Worm (Caenorhabditis elegans): ENCODE measurements around the gene unc-115.
A peak's percentile ranks its signal among the peaks of the same experiment; 100 is the strongest.

unc-115 gene

ce11 chrX:10146592-10146991 lies at the start of gene unc-115:
unc-115 (plus strand) TSS chrX:10146892.
- TF ChIP-seq sdz-12 (GFP tag; optimal IDR thresholded peaks at IDR 0.05), result no peak
- no peak for TF ChIP-seq ztf-11 (tag; optimal IDR thresholded peaks at IDR 0.05)
- 0 out of 2 replicates have a peak, but pooled peaks have one; percentile 9 for TF ChIP-seq zfp-3 (GFP tag; conservative IDR thresholded peaks at IDR 0.05)
- TF ChIP-seq mxl-3 (GFP tag; optimal IDR thresholded peaks at IDR 0.05), result peak; percentile 85
- TF ChIP-seq T20F7.1 (GFP tag; optimal IDR thresholded peaks at IDR 0.05), result no peak
- TF ChIP-seq nhr-6 (tag; optimal IDR thresholded peaks at IDR 0.05), result peak; percentile 63
- TF ChIP-seq set-16 (GFP tag; IDR thresholded peaks at IDR 0.05), result peak; percentile 96
- peak; percentile 86 for TF ChIP-seq F37D6.2 (tag; optimal IDR thresholded peaks at IDR 0.05)
- peak; percentile 64 to 75 for TF ChIP-seq mdl-1 (tag; optimal IDR thresholded peaks at IDR 0.05)
- no peak for TF ChIP-seq nhr-111 (GFP tag; optimal IDR thresholded peaks at IDR 0.05)
- TF ChIP-seq lin-13 (GFP tag; optimal IDR thresholded peaks at IDR 0.05), result peak; percentile 72
- TF ChIP-seq hlh-11 (tag; optimal IDR thresholded peaks at IDR 0.05), result peak; percentile 92
- no peak for TF ChIP-seq unc-130 (GFP tag; optimal IDR thresholded peaks at IDR 0.05)
- peak; percentile 72 for TF ChIP-seq hlh-30 (tag; optimal IDR thresholded peaks at IDR 0.05; ENCODE audit: insufficient read depth)
- peak; percentile 47; the same call in 1 of the 2 replicates for TF ChIP-seq snpc-1.2 (GFP tag; IDR thresholded peaks at IDR 0.05)
- TF ChIP-seq hmg-1.1 (GFP tag; IDR thresholded peaks at IDR 0.05), result peak; percentile 94
- TF ChIP-seq lir-3 (tag; optimal IDR thresholded peaks at IDR 0.05), result peak; percentile 24
- TF ChIP-seq nhr-10 (tag; optimal IDR thresholded peaks at IDR 0.05), result no peak
- peak; percentile 91 for TF ChIP-seq ctbp-1 (GFP tag; IDR thresholded peaks at IDR 0.05)
- no peak for TF ChIP-seq saeg-2 (GFP tag; IDR thresholded peaks at IDR 0.05)
- peak; percentile 56 for TF ChIP-seq nhr-28 (tag; optimal IDR thresholded peaks at IDR 0.05)
- peak; percentile 30; the same call in 1 of the 2 replicates for TF ChIP-seq lin-38 (GFP tag; IDR thresholded peaks at IDR 0.05)
- peak in 1 of 2 experiments; percentile 20 for TF ChIP-seq daf-16 (GFP tag; optimal IDR thresholded peaks at IDR 0.05)
- TF ChIP-seq daf-16 (tag; optimal IDR thresholded peaks at IDR 0.05), result peak; percentile 35
- 0 out of 2 replicates have a peak, but pooled peaks have one; percentile 59 for TF ChIP-seq daf-8 (GFP tag; IDR thresholded peaks at IDR 0.05)
- TF ChIP-seq nhr-237 (tag; optimal IDR thresholded peaks at IDR 0.05), result no peak
- TF ChIP-seq daf-19 (GFP tag; conservative IDR thresholded peaks at IDR 0.05), result no peak
- no peak for TF ChIP-seq ZK546.5 (tag; optimal IDR thresholded peaks at IDR 0.05)
- peak; percentile 60 to 63 for TF ChIP-seq lsy-2 (tag; optimal IDR thresholded peaks at IDR 0.05)
- TF ChIP-seq madf-5 (GFP tag; IDR thresholded peaks at IDR 0.05), result 0 out of 4 replicates have a peak, but pooled peaks of 1 of the 2 experiments have one; percentile 43
- no peak for TF ChIP-seq egl-27 (tag; optimal IDR thresholded peaks at IDR 0.05)
- peak; percentile 73 for TF ChIP-seq dve-1 (tag; optimal IDR thresholded peaks at IDR 0.05; ENCODE audit: insufficient read depth)
- TF ChIP-seq pha-4 (GFP tag; IDR thresholded peaks at IDR 0.05), result peak; percentile 78
- no peak for TF ChIP-seq pha-4 (tag; optimal IDR thresholded peaks at IDR 0.05)
- TF ChIP-seq lin-39 (tag; optimal IDR thresholded peaks at IDR 0.05), result peak; percentile 67
- TF ChIP-seq hif-1 (tag; optimal IDR thresholded peaks at IDR 0.05), result peak in 1 of 2 experiments; percentile 69
- TF ChIP-seq duxl-1 (tag; optimal IDR thresholded peaks at IDR 0.05; ENCODE audit: poor library complexity), result no peak
- TF ChIP-seq zag-1 (tag; optimal IDR thresholded peaks at IDR 0.05), result no peak
- TF ChIP-seq zfp-2 (tag; optimal IDR thresholded peaks at IDR 0.05), result no peak
- no peak for TF ChIP-seq zip-11 (GFP tag; IDR thresholded peaks at IDR 0.05)
- no peak for TF ChIP-seq lin-15B (tag; optimal IDR thresholded peaks at IDR 0.05)
- no peak for TF ChIP-seq F26F4.8 (GFP tag; conservative IDR thresholded peaks at IDR 0.05)
- peak in 1 of 2 experiments; percentile 96 for TF ChIP-seq unc-62 (GFP tag; optimal IDR thresholded peaks at IDR 0.05 in 1 of 2)
- no peak for TF ChIP-seq unc-62 (tag; optimal IDR thresholded peaks at IDR 0.05)
- no peak for TF ChIP-seq ama-1 (optimal IDR thresholded peaks at IDR 0.05)
- TF ChIP-seq madf-9 (GFP tag; conservative IDR thresholded peaks at IDR 0.05), result peak; percentile 75
- TF ChIP-seq dmd-8 (GFP tag; IDR thresholded peaks at IDR 0.05), result peak; percentile 77; the same call in 1 of the 2 replicates
- TF ChIP-seq dmd-6 (GFP tag; IDR thresholded peaks at IDR 0.05), result peak; percentile 48
- TF ChIP-seq Y75B8A.6 (GFP tag; IDR thresholded peaks at IDR 0.05), result no peak
- no peak for TF ChIP-seq Y105C5A.15 (GFP tag; IDR thresholded peaks at IDR 0.05)
- TF ChIP-seq tra-1 (GFP tag; IDR thresholded peaks at IDR 0.05), result peak; percentile 28; the same call in 1 of the 2 replicates
